Worm (Caenorhabditis elegans) whole organism, mixed stage, embryonic: Measurements from ENCODE around the gene F59A7.14.

Source experiments
- ceh-39 ChIP-seq: fragments of 150-350 bp; optimal IDR thresholded peaks from 2 replicates; lab custom pipeline; 2014; ENCODE audit warnings: missing biosample characterization, missing genetic modification characterization
- ceh-43 ChIP-seq: fragments of 200-800 bp; sonication (Bioruptor generic); optimal IDR thresholded peaks from 2 replicates; lab custom pipeline; 2018; ENCODE audit warnings: mild to moderate bottlenecking, missing genetic modification characterization, moderate library complexity, missing compliant biosample characterization
- ces-1 ChIP-seq: fragments of 150-350 bp; optimal IDR thresholded peaks from 2 replicates; lab custom pipeline; 2014; ENCODE audit warnings: missing biosample characterization, missing genetic modification reagents, missing genetic modification characterization
- cnd-1 ChIP-seq: fragments of 200-800 bp; sonication (Bioruptor generic); optimal IDR thresholded peaks from 2 replicates; lab custom pipeline; 2018; ENCODE audit warnings: mild to moderate bottlenecking, missing genetic modification characterization, missing compliant biosample characterization
- elt-1 ChIP-seq: sonication (generic microtip); optimal IDR thresholded peaks from 2 replicates; lab custom pipeline; 2017; ENCODE audit warnings: missing genetic modification characterization, mild to moderate bottlenecking, missing compliant biosample characterization, antibody characterized with exemption, moderate library complexity, borderline replicate concordance; ENCODE audit not compliant: insufficient read depth
- flh-1 ChIP-seq: fragments of 200-800 bp; sonication (Bioruptor generic); optimal IDR thresholded peaks from 2 replicates; lab custom pipeline; 2018; ENCODE audit warnings: mild to moderate bottlenecking, missing genetic modification characterization, moderate library complexity, missing compliant biosample characterization
- ham-2 ChIP-seq: fragments of 200-800 bp; sonication (Bioruptor generic); optimal IDR thresholded peaks from 2 replicates; lab custom pipeline; 2018; ENCODE audit warnings: mild to moderate bottlenecking, missing genetic modification characterization, missing compliant biosample characterization
- lin-13 ChIP-seq: fragments of 150-350 bp; optimal IDR thresholded peaks from 2 replicates; lab custom pipeline; 2014; ENCODE audit warnings: missing biosample characterization, missing genetic modification characterization
- lsy-2 ChIP-seq: fragments of 150-350 bp; optimal IDR thresholded peaks from 2 replicates; lab custom pipeline; 2014; ENCODE audit warnings: missing biosample characterization, missing genetic modification characterization
- mab-5 ChIP-seq: fragments of 150-350 bp; optimal IDR thresholded peaks from 2 replicates; lab custom pipeline; 2014; ENCODE audit warnings: missing biosample characterization, missing genetic modification characterization
- mep-1 ChIP-seq: fragments of 150-350 bp; optimal IDR thresholded peaks from 2 replicates; lab custom pipeline; 2017; ENCODE audit warnings: missing biosample characterization, missing genetic modification reagents, missing genetic modification characterization, inconsistent platforms
- nhr-12 ChIP-seq: fragments of 150-350 bp; optimal IDR thresholded peaks from 2 replicates; lab custom pipeline; 2014; ENCODE audit warnings: missing biosample characterization, missing genetic modification characterization
- nhr-2 ChIP-seq: fragments of 150-350 bp; optimal IDR thresholded peaks from 2 replicates; lab custom pipeline; 2014; ENCODE audit warnings: missing biosample characterization, missing genetic modification characterization
- nhr-237 ChIP-seq: fragments of 150-350 bp; optimal IDR thresholded peaks from 2 replicates; lab custom pipeline; 2014; ENCODE audit warnings: missing biosample characterization, missing genetic modification characterization
- nhr-28 ChIP-seq: fragments of 150-350 bp; optimal IDR thresholded peaks from 2 replicates; lab custom pipeline; 2014; ENCODE audit warnings: missing biosample characterization, missing genetic modification characterization
- pha-4 ChIP-seq: fragments of 150-350 bp; optimal IDR thresholded peaks from 2 replicates; lab custom pipeline; 2018; ENCODE audit warnings: missing biosample characterization, missing genetic modification reagents, missing genetic modification characterization
- sem-2 ChIP-seq: fragments of 200-800 bp; sonication (Bioruptor generic); optimal IDR thresholded peaks from 2 replicates; lab custom pipeline; 2018; ENCODE audit warnings: mild to moderate bottlenecking, missing genetic modification characterization, missing compliant biosample characterization
- sptf-1 ChIP-seq: sonication (generic microtip); optimal IDR thresholded peaks from 2 replicates; lab custom pipeline; 2017; ENCODE audit warnings: mild to moderate bottlenecking, missing genetic modification characterization, moderate library complexity, missing compliant biosample characterization
- tbx-8 ChIP-seq: fragments of 200-800 bp; sonication (Bioruptor generic); optimal IDR thresholded peaks from 2 replicates; lab custom pipeline; 2018; ENCODE audit warnings: mild to moderate bottlenecking, missing genetic modification characterization, moderate library complexity, missing compliant biosample characterization
- unc-120 ChIP-seq: sonication (generic microtip); optimal IDR thresholded peaks from 2 replicates; lab custom pipeline; 2017; ENCODE audit warnings: missing genetic modification characterization, missing compliant biosample characterization; ENCODE audit not compliant: poor library complexity, severe bottlenecking
- unc-39 ChIP-seq: fragments of 150-350 bp; optimal IDR thresholded peaks from 2 replicates; lab custom pipeline; 2014; ENCODE audit warnings: missing biosample characterization, missing genetic modification characterization
- unc-62 ChIP-seq: fragments of 150-350 bp; optimal IDR thresholded peaks from 2 replicates; lab custom pipeline; 2014; ENCODE audit warnings: missing biosample characterization, missing genetic modification reagents, missing genetic modification characterization
- zip-8 ChIP-seq: fragments of 150-350 bp; optimal IDR thresholded peaks from 2 replicates; lab custom pipeline; 2014; ENCODE audit warnings: missing biosample characterization, missing genetic modification characterization
- ztf-11 ChIP-seq: fragments of 150-350 bp; optimal IDR thresholded peaks from 2 replicates; lab custom pipeline; 2014; ENCODE audit warnings: missing biosample characterization, missing genetic modification characterization

The F59A7.14 gene

DNA sequence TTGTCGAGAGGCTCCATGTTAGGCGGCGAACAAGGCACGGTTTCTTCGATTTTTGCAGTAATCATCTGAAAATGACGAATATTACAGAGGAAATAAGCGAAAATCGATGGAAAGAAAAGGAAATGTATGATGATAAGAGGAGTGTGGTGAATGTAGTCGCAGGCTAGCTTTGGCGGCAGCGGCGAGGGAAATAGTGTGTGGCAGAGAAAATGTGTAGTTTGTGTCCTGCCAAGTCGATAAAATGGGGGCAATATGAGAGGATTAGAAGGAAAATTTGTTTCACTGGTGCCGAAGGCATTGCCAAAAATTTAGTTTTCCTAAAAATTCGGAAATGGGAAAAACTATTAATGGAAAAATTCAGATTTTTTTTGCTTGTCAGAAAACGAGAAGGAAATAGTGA, 48.0 kb downstream of the F59A7.14 start, which contains the start of gene nhr-86:
Gene nhr-86, minus strand, starts transcription at position 71 of the 400 bp plus-strand sequence.
- TF ChIP-seq unc-120 (tag; lab: Kevin White, UChicago) (peak; percentile 9), ceh-39 (tag; lab: Kevin White, UChicago) (peak; percentile 30), ham-2 (peak; percentile 53), nhr-28 (tag; lab: Kevin White, UChicago) (peak; percentile 51), sem-2 (GFP tag; lab: Kevin White, UChicago) (no peak), nhr-2 (tag; lab: Kevin White, UChicago) (peak; percentile 31)

DNA sequence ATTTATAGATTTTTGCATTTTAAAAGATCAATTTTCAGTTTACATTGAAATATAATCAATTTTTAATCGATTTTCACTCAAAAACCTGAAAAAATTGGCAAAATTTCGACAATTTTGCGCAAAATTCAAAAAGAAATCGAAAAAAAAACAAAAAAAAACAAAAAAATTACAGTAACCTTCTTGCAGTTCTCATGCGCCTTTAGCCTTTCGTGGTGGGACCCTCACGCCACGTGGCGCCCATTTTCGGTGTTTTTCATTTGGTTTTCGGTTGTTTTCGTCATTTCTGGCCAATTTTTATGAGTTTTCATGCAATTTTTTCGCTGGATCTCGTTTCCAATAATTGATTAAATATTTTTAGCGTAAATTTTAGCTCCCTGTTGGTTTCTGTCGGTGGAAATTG, 48.6 kb downstream of the F59A7.14 start:
- TF ChIP-seq cnd-1 (tag; lab: Kevin White, UChicago) (no peak), nhr-2 (tag; lab: Kevin White, UChicago) (no peak), tbx-8 (GFP tag; lab: Kevin White, UChicago) (no peak), elt-1 (tag; lab: Kevin White, UChicago) (no peak), mep-1 (no peak), flh-1 (GFP tag; lab: Kevin White, UChicago) (no peak), mab-5 (no peak)
- TF ChIP-seq, all 35 proteins: peak for 0

DNA sequence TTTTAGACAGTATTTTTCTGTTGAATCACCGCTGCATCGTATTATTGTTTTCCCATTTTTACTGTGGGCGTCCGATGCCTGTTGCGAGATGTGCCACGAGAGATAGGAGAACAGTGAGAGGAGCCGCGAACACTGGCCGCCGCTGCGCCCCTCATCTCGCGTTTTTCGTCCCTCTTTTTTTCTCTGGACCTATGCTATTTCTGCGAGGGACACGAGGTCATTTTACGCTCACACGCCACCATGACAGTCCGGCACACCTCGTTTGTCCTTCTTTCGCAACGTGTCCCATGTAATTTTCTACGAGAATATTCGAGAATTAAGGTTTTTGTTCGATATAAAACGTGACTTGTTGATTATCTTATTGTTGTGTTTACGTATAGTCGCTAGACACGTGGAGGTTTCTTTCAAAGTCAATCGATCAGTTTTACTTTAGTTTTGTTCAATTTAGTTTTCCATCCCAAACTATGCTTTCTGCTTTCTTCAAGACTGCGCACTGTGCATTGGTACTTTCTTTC, 49.3 kb downstream of the F59A7.14 start, which contains the start of gene lbp-9:
Gene lbp-9, plus strand, starts transcription at position 465 of the 515 bp plus-strand sequence.
- no peak for TF ChIP-seq mep-1
- TF ChIP-seq nhr-12 (tag; lab: Kevin White, UChicago) = no peak
- no peak for TF ChIP-seq sptf-1
- TF ChIP-seq sem-2 (GFP tag; lab: Kevin White, UChicago) = no peak
- no peak for TF ChIP-seq nhr-28 (tag; lab: Kevin White, UChicago)
- TF ChIP-seq tbx-8 (GFP tag; lab: Kevin White, UChicago) = no peak
- TF ChIP-seq flh-1 (GFP tag; lab: Kevin White, UChicago) = no peak
- TF ChIP-seq cnd-1 (tag; lab: Kevin White, UChicago) = no peak
- no peak for TF ChIP-seq pha-4 (tag; lab: Kevin White, UChicago)
- no peak for TF ChIP-seq ceh-43 (GFP tag; lab: Kevin White, UChicago)
- no peak for TF ChIP-seq lsy-2 (tag; lab: Kevin White, UChicago)
- TF ChIP-seq lin-13 = no peak
- no peak for TF ChIP-seq mab-5
- TF ChIP-seq nhr-2 (tag; lab: Kevin White, UChicago) = no peak

DNA sequence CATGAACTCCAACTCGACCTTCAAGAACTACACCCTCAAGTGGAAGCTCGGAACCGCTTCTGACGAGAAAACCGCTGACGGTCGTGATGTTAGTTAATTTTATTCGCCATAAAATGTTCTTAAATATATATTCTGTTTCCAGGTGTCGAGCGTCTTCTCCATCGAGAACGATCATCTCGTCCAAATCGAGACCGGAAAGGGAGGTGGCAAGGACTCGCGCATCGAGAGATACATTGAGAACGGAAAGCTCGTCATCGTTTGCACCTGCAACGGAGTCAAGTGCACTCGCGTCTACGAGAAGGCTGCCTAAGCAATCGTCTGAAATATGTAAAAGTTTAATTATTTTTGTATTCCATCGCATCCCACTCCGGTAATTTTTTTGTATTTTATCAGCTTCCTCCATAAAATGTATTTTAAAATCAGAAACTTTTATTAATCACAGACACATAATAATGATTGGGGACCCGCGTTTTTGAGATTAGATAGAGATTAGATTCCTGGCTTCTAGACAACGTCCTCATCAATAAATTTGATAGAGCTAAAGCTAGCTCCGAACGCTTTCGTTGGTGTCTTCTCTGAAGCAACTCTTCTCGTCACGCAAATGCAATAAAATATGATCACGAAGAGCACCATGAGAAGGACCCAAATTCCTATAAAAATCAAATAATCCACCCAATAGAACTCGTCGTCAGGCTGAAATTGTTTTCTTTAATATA, 50.1 kb downstream of the F59A7.14 start:
- TF ChIP-seq ztf-11 (tag; lab: Kevin White, UChicago) = no peak
- TF ChIP-seq unc-120 (tag; lab: Kevin White, UChicago) = no peak
- TF ChIP-seq unc-62 (GFP tag; lab: Kevin White, UChicago) = no peak
- TF ChIP-seq unc-39 (tag; lab: Kevin White, UChicago) = no peak
- TF ChIP-seq tbx-8 (GFP tag; lab: Kevin White, UChicago) = no peak
- TF ChIP-seq nhr-237 (tag; lab: Kevin White, UChicago) = no peak
- TF ChIP-seq ceh-43 (GFP tag; lab: Kevin White, UChicago) = no peak
- no peak for TF ChIP-seq zip-8
- TF ChIP-seq elt-1 (tag; lab: Kevin White, UChicago) = no peak
- no peak for TF ChIP-seq sem-2 (GFP tag; lab: Kevin White, UChicago)
- no peak for TF ChIP-seq ces-1
- TF ChIP-seq nhr-2 (tag; lab: Kevin White, UChicago) = no peak
- no peak for TF ChIP-seq mep-1
- no peak for TF ChIP-seq sptf-1
